Worm (Caenorhabditis elegans) whole organism, L1 larva: ENCODE measurements around the gene nhr-46.

ENCODE experiments used
- C04F5.9 ChIP-seq: sonication (generic microtip); optimal IDR thresholded peaks from 2 replicates; lab custom pipeline; 2016; ENCODE audit warnings: missing genetic modification characterization, missing compliant biosample characterization
- C16A3.4 ChIP-seq: fragments of 150-350 bp; optimal IDR thresholded peaks from 2 replicates; lab custom pipeline; 2014; ENCODE audit warnings: missing biosample characterization, missing genetic modification characterization
- C34B4.2 ChIP-seq: sonication (generic microtip); optimal IDR thresholded peaks from 2 replicates; lab custom pipeline; 2017; ENCODE audit warnings: mild to moderate bottlenecking, missing genetic modification characterization, missing compliant biosample characterization
- F16B12.6 ChIP-seq: fragments of 150-350 bp; optimal IDR thresholded peaks from 2 replicates; lab custom pipeline; 2014; ENCODE audit warnings: missing biosample characterization, missing genetic modification characterization
- Y116A8C.19 ChIP-seq: sonication (generic microtip); optimal IDR thresholded peaks from 2 replicates; lab custom pipeline; 2016; ENCODE audit warnings: missing compliant biosample characterization, missing genetic modification characterization, borderline replicate concordance
- aha-1 ChIP-seq: fragments of 150-350 bp; optimal IDR thresholded peaks from 2 replicates; lab custom pipeline; 2014; ENCODE audit warnings: missing biosample characterization, missing genetic modification characterization
- ama-1 ChIP-seq: fragments of 150-350 bp; optimal IDR thresholded peaks from 2 replicates; lab custom pipeline; 2014
- ceh-63 ChIP-seq: fragments of 200-800 bp; sonication (Bioruptor generic); optimal IDR thresholded peaks from 2 replicates; lab custom pipeline; 2018; ENCODE audit warnings: mild to moderate bottlenecking, missing genetic modification characterization, missing compliant biosample characterization
- ceh-8 ChIP-seq: fragments of 200-800 bp; sonication (Bioruptor generic); optimal IDR thresholded peaks from 2 replicates; lab custom pipeline; 2018; ENCODE audit warnings: mild to moderate bottlenecking, missing genetic modification characterization, moderate library complexity, missing compliant biosample characterization
- ceh-82 ChIP-seq, 3 experiments: fragments of 150-350 bp in 1 of 3; sonication (generic microtip) in 2 of 3; optimal IDR thresholded peaks; 2 replicates each; lab custom pipeline; 2014 to 2017; ENCODE audit warnings: missing biosample characterization in 3 of 3, missing genetic modification characterization in 3 of 3
- dsc-1 ChIP-seq: sonication (generic microtip); optimal IDR thresholded peaks from 2 replicates; lab custom pipeline; 2016; ENCODE audit warnings: mild to moderate bottlenecking, missing genetic modification characterization, missing compliant biosample characterization
- efl-1 ChIP-seq, 4 experiments: fragments of 150-350 bp; optimal IDR thresholded peaks in 3 of 4; peaks in 1 of 4; 1 replicate in 1 of 4; 2 replicates in 3 of 4; lab custom pipeline; 2014; ENCODE audit warnings: missing biosample characterization in 2 of 4, missing genetic modification characterization in 2 of 4, missing genetic modification reagents in 2 of 4
- efl-3 ChIP-seq: fragments of 200-800 bp; sonication (Bioruptor generic); optimal IDR thresholded peaks from 2 replicates; lab custom pipeline; 2018; ENCODE audit warnings: mild to moderate bottlenecking, missing genetic modification characterization, missing compliant biosample characterization
- egl-13 ChIP-seq: sonication (generic microtip); optimal IDR thresholded peaks from 2 replicates; lab custom pipeline; 2016; ENCODE audit warnings: missing genotype, missing genetic modification reagents, missing genetic modification characterization, missing compliant biosample characterization
- egl-27 ChIP-seq, 2 experiments: fragments of 150-350 bp in 1 of 2; sonication (generic microtip); optimal IDR thresholded peaks; 3 replicates each; lab custom pipeline; 2017 to 2018; ENCODE audit warnings: missing biosample characterization in 2 of 2, missing genetic modification characterization in 2 of 2, missing genetic modification reagents in 2 of 2
- elt-2 ChIP-seq: sonication (generic microtip); optimal IDR thresholded peaks from 2 replicates; lab custom pipeline; 2016; ENCODE audit warnings: missing genetic modification characterization, mild to moderate bottlenecking, inconsistent platforms, missing compliant biosample characterization, missing genetic modification reagents
- fkh-10 ChIP-seq: sonication (generic microtip); optimal IDR thresholded peaks from 2 replicates; lab custom pipeline; 2017; ENCODE audit warnings: missing biosample characterization, missing genetic modification reagents, missing genetic modification characterization
- fos-1 ChIP-seq: fragments of 150-350 bp; optimal IDR thresholded peaks from 2 replicates; lab custom pipeline; 2014; ENCODE audit warnings: missing biosample characterization, missing genetic modification characterization
- grh-1 ChIP-seq: fragments of 200-800 bp; sonication (Bioruptor generic); IDR thresholded peaks from 2 replicates; pipeline ENCODE4 v1.3.6; 2022; ENCODE audit warnings: missing genetic modification reagents, missing genetic modification characterization, missing compliant biosample characterization
- hlh-17 ChIP-seq: fragments of 200-800 bp; sonication (Bioruptor generic); optimal IDR thresholded peaks from 2 replicates; lab custom pipeline; 2018; ENCODE audit warnings: missing genetic modification characterization, mild to moderate bottlenecking, missing compliant biosample characterization, moderate library complexity, borderline replicate concordance
- hpl-2 ChIP-seq: fragments of 150-350 bp; optimal IDR thresholded peaks from 2 replicates; lab custom pipeline; 2014; ENCODE audit warnings: missing biosample characterization, missing genetic modification reagents, missing genetic modification characterization
- isw-1 ChIP-seq: fragments of 200-800 bp; sonication (Bioruptor generic); IDR thresholded peaks from 2 replicates; pipeline ENCODE4 v1.3.6; 2022; ENCODE audit warnings: missing genetic modification characterization, missing compliant biosample characterization
- lin-14 ChIP-seq: fragments of 200-800 bp; sonication (Bioruptor generic); optimal IDR thresholded peaks from 2 replicates; lab custom pipeline; 2018; ENCODE audit warnings: mild to moderate bottlenecking, missing genetic modification characterization, moderate library complexity, missing compliant biosample characterization
- lin-35 ChIP-seq, 2 experiments: fragments of 150-350 bp; optimal IDR thresholded peaks; 2 replicates each; lab custom pipeline; 2014; ENCODE audit warnings: missing biosample characterization in 2 of 2, missing genetic modification characterization in 2 of 2, missing genetic modification reagents in 2 of 2
- lir-3 ChIP-seq: sonication (generic microtip); optimal IDR thresholded peaks from 2 replicates; lab custom pipeline; 2016; ENCODE audit warnings: mild to moderate bottlenecking, missing genetic modification characterization, moderate library complexity, missing compliant biosample characterization; ENCODE audit not compliant: poor library complexity
- lsy-2 ChIP-seq, 2 experiments: fragments of 150-350 bp; optimal IDR thresholded peaks; 2 replicates each; lab custom pipeline; 2014; ENCODE audit warnings: missing biosample characterization in 2 of 2, missing genetic modification characterization in 2 of 2
- mab-9 ChIP-seq: fragments of 200-800 bp; sonication (Bioruptor generic); IDR thresholded peaks from 2 replicates; pipeline ENCODE4 v1.3.6; 2022; ENCODE audit warnings: missing genetic modification reagents, missing genetic modification characterization, missing compliant biosample characterization
- mep-1 ChIP-seq: fragments of 150-350 bp; optimal IDR thresholded peaks from 2 replicates; lab custom pipeline; 2014; ENCODE audit warnings: missing biosample characterization, missing genetic modification characterization
- nhr-11 ChIP-seq: fragments of 150-350 bp; optimal IDR thresholded peaks from 2 replicates; lab custom pipeline; 2014; ENCODE audit warnings: missing biosample characterization, missing genetic modification characterization
- nhr-12 ChIP-seq: sonication (generic microtip); optimal IDR thresholded peaks from 2 replicates; lab custom pipeline; 2017; ENCODE audit warnings: missing biosample characterization, missing genetic modification characterization
- nhr-19 ChIP-seq: fragments of 200-800 bp; sonication (Bioruptor generic); conservative IDR thresholded peaks from 2 replicates; pipeline ENCODE4 v1.3.6; 2022; ENCODE audit warnings: missing genetic modification characterization, missing compliant biosample characterization
- nhr-20 ChIP-seq: sonication (generic microtip); optimal IDR thresholded peaks from 2 replicates; lab custom pipeline; 2016; ENCODE audit warnings: mild to moderate bottlenecking, missing genetic modification characterization, missing compliant biosample characterization
- nhr-237 ChIP-seq: fragments of 150-350 bp; optimal IDR thresholded peaks from 2 replicates; lab custom pipeline; 2014; ENCODE audit warnings: missing biosample characterization, missing genetic modification characterization
- nhr-47 ChIP-seq: sonication (generic microtip); optimal IDR thresholded peaks from 2 replicates; lab custom pipeline; 2016; ENCODE audit warnings: mild to moderate bottlenecking, missing genetic modification characterization, moderate library complexity, missing compliant biosample characterization
- nhr-71 ChIP-seq: sonication (generic microtip); optimal IDR thresholded peaks from 2 replicates; lab custom pipeline; 2016; ENCODE audit warnings: mild to moderate bottlenecking, missing genetic modification characterization, moderate library complexity, missing compliant biosample characterization
- nhr-77 ChIP-seq: fragments of 150-350 bp; optimal IDR thresholded peaks from 2 replicates; lab custom pipeline; 2014; ENCODE audit warnings: missing biosample characterization, missing genetic modification characterization
- nhr-85 ChIP-seq: sonication (generic microtip); peaks from one replicate; lab custom pipeline; 2016; ENCODE audit warnings: missing genetic modification characterization, inconsistent platforms, missing compliant biosample characterization
- nhr-90 ChIP-seq: sonication (generic microtip); optimal IDR thresholded peaks from 2 replicates; lab custom pipeline; 2016; ENCODE audit warnings: mild to moderate bottlenecking, missing genetic modification characterization, missing compliant biosample characterization; ENCODE audit not compliant: poor library complexity
- pqm-1 ChIP-seq: sonication (generic microtip); optimal IDR thresholded peaks from 3 replicates; lab custom pipeline; 2017; ENCODE audit warnings: missing biosample characterization, missing genetic modification characterization
- rnt-1 ChIP-seq: sonication (generic microtip); optimal IDR thresholded peaks from 2 replicates; lab custom pipeline; 2016; ENCODE audit warnings: mild to moderate bottlenecking, missing genetic modification characterization, moderate library complexity, missing compliant biosample characterization
- sox-4 ChIP-seq: sonication (generic microtip); optimal IDR thresholded peaks from 2 replicates; lab custom pipeline; 2016; ENCODE audit warnings: missing genetic modification characterization, missing compliant biosample characterization
- sptf-1 ChIP-seq: fragments of 150-350 bp; optimal IDR thresholded peaks from 2 replicates; lab custom pipeline; 2014; ENCODE audit warnings: missing biosample characterization, missing genetic modification characterization
- swsn-7 ChIP-seq: sonication (generic microtip); optimal IDR thresholded peaks from 2 replicates; lab custom pipeline; 2016; ENCODE audit warnings: missing genetic modification characterization, missing compliant biosample characterization
- tlp-1 ChIP-seq: fragments of 150-350 bp; optimal IDR thresholded peaks from 2 replicates; lab custom pipeline; 2014; ENCODE audit warnings: missing biosample characterization, missing genetic modification characterization
- unc-30 ChIP-seq: sonication (generic microtip); optimal IDR thresholded peaks from 2 replicates; lab custom pipeline; 2017; ENCODE audit warnings: missing biosample characterization, missing genetic modification characterization
- unc-98 ChIP-seq: fragments of 200-800 bp; sonication (Bioruptor generic); IDR thresholded peaks from 2 replicates; pipeline ENCODE4 v1.3.6; 2022; ENCODE audit warnings: missing genetic modification characterization, missing compliant biosample characterization
- vab-15 ChIP-seq: sonication (generic microtip); optimal IDR thresholded peaks from 2 replicates; lab custom pipeline; 2017; ENCODE audit warnings: missing genotype, mild to moderate bottlenecking, missing genetic modification characterization, missing compliant biosample characterization
- xbp-1 ChIP-seq: sonication (generic microtip); optimal IDR thresholded peaks from 2 replicates; lab custom pipeline; 2016; ENCODE audit warnings: missing genetic modification characterization, missing compliant biosample characterization
- ztf-4 ChIP-seq: fragments of 150-350 bp; optimal IDR thresholded peaks from 2 replicates; lab custom pipeline; 2014; ENCODE audit warnings: missing biosample characterization, missing genetic modification characterization

nhr-46 gene

ce11 chrIV:5753954-5754543, 3.6 kb downstream of the nhr-46 start (continued):
- TF ChIP-seq ceh-8 (GFP tag; lab: Kevin White, UChicago) (peak; percentile 35), nhr-90 (tag; lab: Kevin White, UChicago) (peak; percentile 83), isw-1 (GFP tag; lab: Robert Waterston, UW) (peak; percentile 55), mep-1 (tag; lab: Kevin White, UChicago) (peak; percentile 69), unc-30 (tag; lab: Kevin White, UChicago) (no peak), xbp-1 (tag; lab: Kevin White, UChicago) (peak; percentile 79), nhr-77 (peak; percentile 76), efl-3 (GFP tag; lab: Kevin White, UChicago) (no peak), nhr-11 (tag; lab: Kevin White, UChicago) (peak; percentile 69), mab-9 (GFP tag; lab: Robert Waterston, UW) (no peak), hlh-17 (no peak), fkh-10 (no peak), vab-15 (tag; lab: Kevin White, UChicago) (no peak), ceh-82 (tag; optimal IDR thresholded peaks at IDR 0.05; lab: Kevin White, UChicago) (peak; percentile 53 to 77 (median 74))

- TF ChIP-seq nhr-12 (tag; lab: Kevin White, UChicago) (no peak), nhr-47 (tag; lab: Kevin White, UChicago) (no peak), tlp-1 (tag; lab: Kevin White, UChicago) (no peak), unc-98 (GFP tag; lab: Robert Waterston, UW) (no peak), egl-27 (tag; optimal IDR thresholded peaks at IDR 0.05; lab: Kevin White, UChicago) (peak in 1 of 2 experiments; percentile 14), ceh-63 (no peak), sptf-1 (tag; lab: Kevin White, UChicago) (no peak), nhr-85 (no peak), Y116A8C.19 (tag; lab: Kevin White, UChicago) (no peak), nhr-237 (tag; lab: Kevin White, UChicago) (no peak), lin-35 (GFP tag; optimal IDR thresholded peaks at IDR 0.05; lab: Kevin White, UChicago) (no peak), pqm-1 (tag; lab: Kevin White, UChicago) (no peak), grh-1 (no peak), nhr-20 (tag; lab: Kevin White, UChicago) (peak; percentile 42), isw-1 (GFP tag; lab: Robert Waterston, UW) (no peak; the same call in 1 of the 2 replicates), xbp-1 (tag; lab: Kevin White, UChicago) (peak; percentile 32), elt-2 (tag; lab: Kevin White, UChicago) (no peak), F16B12.6 (tag; lab: Kevin White, UChicago) (no peak), dsc-1 (tag; lab: Kevin White, UChicago) (peak; percentile 39), C16A3.4 (tag; lab: Kevin White, UChicago) (peak; percentile 11), sox-4 (tag; lab: Kevin White, UChicago) (no peak), ztf-4 (tag; lab: Kevin White, UChicago) (no peak), nhr-71 (tag; lab: Kevin White, UChicago) (peak; percentile 68), swsn-7 (tag; lab: Kevin White, UChicago) (peak; percentile 6), mep-1 (tag; lab: Kevin White, UChicago) (peak; percentile 35), ceh-82 (tag; optimal IDR thresholded peaks at IDR 0.05; lab: Kevin White, UChicago) (peak in 2 of 3 experiments; percentile 19 to 60), lin-14 (GFP tag; lab: Kevin White, UChicago) (peak; percentile 76), lsy-2 (tag; optimal IDR thresholded peaks at IDR 0.05; lab: Kevin White, UChicago) (peak; percentile 17 to 54), nhr-19 (GFP tag; lab: Robert Waterston, UW) (peak; percentile 16; the same call in 1 of the 2 replicates), rnt-1 (tag; lab: Kevin White, UChicago) (peak; percentile 6), lir-3 (no peak), C04F5.9 (tag; lab: Kevin White, UChicago) (no peak), nhr-77 (peak; percentile 80), egl-13 (tag; lab: Kevin White, UChicago) (peak; percentile 15), C34B4.2 (tag; lab: Kevin White, UChicago) (no peak), hpl-2 (no peak), ama-1 (lab: Kevin White, UChicago) (no peak), aha-1 (tag; lab: Kevin White, UChicago) (no peak), efl-1 (optimal IDR thresholded peaks at IDR 0.05; lab: Kevin White, UChicago) (peak; percentile 15 to 23), efl-1 (GFP tag; optimal IDR thresholded peaks at IDR 0.05 in 1 of 2; lab: Kevin White, UChicago) (peak in 1 of 2 experiments; percentile 83), fos-1 (tag; lab: Kevin White, UChicago) (peak; percentile 26), unc-30 (tag; lab: Kevin White, UChicago) (no peak)
These were observed 4.4 kb downstream of the nhr-46 start for ce11 chrIV:5753253-5753652.
